Fruit fly (Drosophila melanogaster): ENCODE results near the gene CG2444.

Gene CG2444

dm6 chrX:11681558-11682551, 23.2 kb downstream of the CG2444 start:
- TF ChIP-seq EcR (GFP tag; optimal IDR thresholded peaks at IDR 0.05) (peak; percentile 99), Snoo (tag; optimal IDR thresholded peaks at IDR 0.05) (peak; percentile 37), CG14655 (GFP tag; optimal IDR thresholded peaks at IDR 0.05) (peak; percentile 54), CG17806 (tag; optimal IDR thresholded peaks at IDR 0.05) (peak; percentile 39), CG32121 (GFP tag; IDR thresholded peaks at IDR 0.05) (0 out of 2 replicates have a peak, but pooled peaks have one; percentile 7), Pif1B (GFP tag; optimal IDR thresholded peaks at IDR 0.05) (peak; percentile 11), D1 (tag; optimal IDR thresholded peaks at IDR 0.05) (peak; percentile 6), fd96Ca (GFP tag; IDR thresholded peaks at IDR 0.05) (peak; percentile 68; the same call in 2 of the 3 replicates), CG13204 (GFP tag; optimal IDR thresholded peaks at IDR 0.05) (peak; percentile 42), CG10348 (GFP tag; IDR thresholded peaks at IDR 0.05) (no peak), Pif1A (GFP tag; optimal IDR thresholded peaks at IDR 0.05) (peak; percentile 55), CG9948 (tag; optimal IDR thresholded peaks at IDR 0.05) (peak; percentile 21), gl (tag; optimal IDR thresholded peaks at IDR 0.05) (no peak), rn (GFP tag; IDR thresholded peaks at IDR 0.05) (no peak; the same call in 1 of the 2 replicates), CG4496 (GFP tag; IDR thresholded peaks at IDR 0.05) (peak; percentile 43; the same call in 1 of the 3 replicates), CG8301 (tag; optimal IDR thresholded peaks at IDR 0.05) (peak; percentile 24), CG12605 (GFP tag; IDR thresholded peaks at IDR 0.05) (peak; percentile 10; the same call in 1 of the 2 replicates), CG8159 (tag; optimal IDR thresholded peaks at IDR 0.05) (peak; percentile 47), CG15710 (tag; optimal IDR thresholded peaks at IDR 0.05) (peak; percentile 64), CG34367 (tag; optimal IDR thresholded peaks at IDR 0.05) (peak; percentile 16), Ets98B (GFP tag; IDR thresholded peaks at IDR 0.05) (peak; percentile 33)

- TF ChIP-seq gl (tag; optimal IDR thresholded peaks at IDR 0.05) (no peak), Ets98B (GFP tag; IDR thresholded peaks at IDR 0.05) (0 out of 2 replicates have a peak, but pooled peaks have one; percentile 12)
These were observed 24.7 kb downstream of the CG2444 start for dm6 chrX:11680405-11680804.

- peak; percentile 15; the same call in 1 of the 2 replicates for TF ChIP-seq Ets98B (GFP tag; IDR thresholded peaks at IDR 0.05)
- TF ChIP-seq CG4496 (GFP tag; IDR thresholded peaks at IDR 0.05), result peak; percentile 55; the same call in 1 of the 3 replicates
- no peak for TF ChIP-seq CG12605 (GFP tag; IDR thresholded peaks at IDR 0.05)
These were observed 25.6 kb downstream of the CG2444 start for dm6 chrX:11679461-11679860.

- no peak for TF ChIP-seq CG13204 (GFP tag; optimal IDR thresholded peaks at IDR 0.05)
- TF ChIP-seq fd96Ca (GFP tag; IDR thresholded peaks at IDR 0.05), result peak; percentile 64; the same call in 1 of the 3 replicates
- TF ChIP-seq CG15710 (tag; optimal IDR thresholded peaks at IDR 0.05), result peak; percentile 47
- TF ChIP-seq CG32121 (GFP tag; IDR thresholded peaks at IDR 0.05), result 0 out of 2 replicates have a peak, but pooled peaks have one; percentile 37
- peak; percentile 50 for TF ChIP-seq CG34367 (tag; optimal IDR thresholded peaks at IDR 0.05)
- TF ChIP-seq CG10348 (GFP tag; IDR thresholded peaks at IDR 0.05), result no peak
- peak; percentile 59 for TF ChIP-seq Pif1B (GFP tag; optimal IDR thresholded peaks at IDR 0.05)
- no peak for TF ChIP-seq CG14655 (GFP tag; optimal IDR thresholded peaks at IDR 0.05)
- no peak for TF ChIP-seq EcR (GFP tag; optimal IDR thresholded peaks at IDR 0.05)
- no peak; the same call in 1 of the 2 replicates for TF ChIP-seq Ets98B (GFP tag; IDR thresholded peaks at IDR 0.05)
- peak; percentile 30 for TF ChIP-seq CG8301 (tag; optimal IDR thresholded peaks at IDR 0.05)
- TF ChIP-seq CG8159 (tag; optimal IDR thresholded peaks at IDR 0.05), result peak; percentile 57
- peak; percentile 69 for TF ChIP-seq D1 (tag; optimal IDR thresholded peaks at IDR 0.05)
- no peak for TF ChIP-seq gl (tag; optimal IDR thresholded peaks at IDR 0.05)
- peak; percentile 48 for TF ChIP-seq Snoo (tag; optimal IDR thresholded peaks at IDR 0.05)
- 0 out of 3 replicates have a peak, but pooled peaks have one; percentile 17 for TF ChIP-seq CG4496 (GFP tag; IDR thresholded peaks at IDR 0.05)
- TF ChIP-seq CG12605 (GFP tag; IDR thresholded peaks at IDR 0.05), result no peak
- no peak for TF ChIP-seq rn (GFP tag; IDR thresholded peaks at IDR 0.05)
- TF ChIP-seq CG9948 (tag; optimal IDR thresholded peaks at IDR 0.05), result peak; percentile 58
- TF ChIP-seq CG17806 (tag; optimal IDR thresholded peaks at IDR 0.05), result peak; percentile 36
- no peak for TF ChIP-seq Pif1A (GFP tag; optimal IDR thresholded peaks at IDR 0.05)
These were observed 26.5 kb downstream of the CG2444 start, which contains the start of the genes Vlet and bif for dm6 chrX:11678539-11679040. Gene Vlet, minus strand, starts transcription at chrX:11678589. Gene bif, plus strand, starts transcription at chrX:11678970.

- TF ChIP-seq Pif1A (GFP tag; optimal IDR thresholded peaks at IDR 0.05) (peak; percentile 21), CG32121 (GFP tag; IDR thresholded peaks at IDR 0.05) (no peak), CG17806 (tag; optimal IDR thresholded peaks at IDR 0.05) (peak; percentile 36), CG13204 (GFP tag; optimal IDR thresholded peaks at IDR 0.05) (no peak), CG8159 (tag; optimal IDR thresholded peaks at IDR 0.05) (peak; percentile 53), CG12605 (GFP tag; IDR thresholded peaks at IDR 0.05) (peak; percentile 55; the same call in 1 of the 2 replicates), CG4496 (GFP tag; IDR thresholded peaks at IDR 0.05) (peak; percentile 75), gl (tag; optimal IDR thresholded peaks at IDR 0.05) (no peak), CG34367 (tag; optimal IDR thresholded peaks at IDR 0.05) (peak; percentile 50), CG10348 (GFP tag; IDR thresholded peaks at IDR 0.05) (no peak), fd96Ca (GFP tag; IDR thresholded peaks at IDR 0.05) (peak; percentile 67; the same call in 2 of the 3 replicates), CG8301 (tag; optimal IDR thresholded peaks at IDR 0.05) (peak; percentile 16), EcR (GFP tag; optimal IDR thresholded peaks at IDR 0.05) (no peak), rn (GFP tag; IDR thresholded peaks at IDR 0.05) (no peak), Snoo (tag; optimal IDR thresholded peaks at IDR 0.05) (no peak), Ets98B (GFP tag; IDR thresholded peaks at IDR 0.05) (peak; percentile 41; the same call in 1 of the 2 replicates), Pif1B (GFP tag; optimal IDR thresholded peaks at IDR 0.05) (peak; percentile 37), CG9948 (tag; optimal IDR thresholded peaks at IDR 0.05) (peak; percentile 10), CG15710 (tag; optimal IDR thresholded peaks at IDR 0.05) (peak; percentile 48), D1 (tag; optimal IDR thresholded peaks at IDR 0.05) (no peak), CG14655 (GFP tag; optimal IDR thresholded peaks at IDR 0.05) (peak; percentile 40)
These were observed 41.0 kb downstream of the CG2444 start for dm6 chrX:11664058-11664457.

Data from whole organism, pupa.